Fruit fly (Drosophila melanogaster) whole organism, prepupa: ENCODE data around the gene CG10171.

Experiments
- Blimp-1 ChIP-seq: fragments of 200-800 bp; sonication (Bioruptor generic); optimal IDR thresholded peaks from 3 replicates; lab custom pipeline; 2017; ENCODE audit warnings: missing biosample characterization, missing genetic modification characterization, mild to moderate bottlenecking, moderate library complexity, missing genetic modification reagents
- CG10631 ChIP-seq: fragments of 200-800 bp; sonication (Bioruptor generic); optimal IDR thresholded peaks from 2 replicates; lab custom pipeline; 2016; ENCODE audit warnings: missing biosample characterization, missing genetic modification characterization
- CG10669 ChIP-seq: fragments of 200-800 bp; sonication (Bioruptor generic); optimal IDR thresholded peaks from 3 replicates; lab custom pipeline; 2018; ENCODE audit warnings: missing biosample characterization, mild to moderate bottlenecking, missing genetic modification characterization, moderate library complexity
- CG11294 ChIP-seq: fragments of 200-800 bp; sonication (Bioruptor generic); IDR thresholded peaks from 2 replicates; pipeline ENCODE4 v1.3.6; 2022; ENCODE audit warnings: missing biosample characterization, missing genetic modification characterization
- CG3032 ChIP-seq: fragments of 200-800 bp; optimal IDR thresholded peaks from 2 replicates; lab custom pipeline; 2019; ENCODE audit warnings: missing biosample characterization, mild to moderate bottlenecking, missing genetic modification characterization, moderate library complexity
- CG32006 ChIP-seq: fragments of 200-800 bp; sonication (Bioruptor generic); optimal IDR thresholded peaks from 3 replicates; lab custom pipeline; 2017; ENCODE audit warnings: missing biosample characterization, mild to moderate bottlenecking, missing genetic modification characterization
- CG6163 ChIP-seq: fragments of 200-800 bp; sonication (Bioruptor generic); IDR thresholded peaks from 3 replicates; pipeline ENCODE4 v1.3.6; 2022; ENCODE audit warnings: missing biosample characterization, missing genetic modification characterization
- CG6276 ChIP-seq: fragments of 200-800 bp; sonication (Bioruptor generic); optimal IDR thresholded peaks from 2 replicates; lab custom pipeline; 2017; ENCODE audit warnings: missing biosample characterization, mild to moderate bottlenecking, missing genetic modification characterization
- CG6808 ChIP-seq: fragments of 200-800 bp; sonication (Bioruptor generic); optimal IDR thresholded peaks from 3 replicates; lab custom pipeline; 2017; ENCODE audit warnings: missing biosample characterization, missing genetic modification characterization, mild to moderate bottlenecking, moderate library complexity, missing genetic modification reagents
- CG6854 ChIP-seq: fragments of 200-800 bp; sonication (Bioruptor generic); optimal IDR thresholded peaks from 2 replicates; lab custom pipeline; 2017; ENCODE audit warnings: missing biosample characterization, mild to moderate bottlenecking, missing genetic modification characterization
- CG7368 ChIP-seq: fragments of 200-800 bp; sonication (Bioruptor generic); optimal IDR thresholded peaks from 3 replicates; lab custom pipeline; 2016; ENCODE audit warnings: missing biosample characterization, missing genetic modification characterization
- CG8319 ChIP-seq: fragments of 200-800 bp; sonication (Bioruptor generic); optimal IDR thresholded peaks from 3 replicates; lab custom pipeline; 2016; ENCODE audit warnings: missing biosample characterization, missing genetic modification characterization
- CG8632 ChIP-seq: fragments of 200-800 bp; sonication (Bioruptor generic); optimal IDR thresholded peaks from 3 replicates; lab custom pipeline; 2016; ENCODE audit warnings: missing biosample characterization, missing genetic modification characterization
- Eip75B ChIP-seq: fragments of 200-800 bp; sonication (Bioruptor generic); optimal IDR thresholded peaks from 3 replicates; lab custom pipeline; 2016; ENCODE audit warnings: missing biosample characterization, missing genetic modification characterization
- Eip78C ChIP-seq: fragments of 200-800 bp; sonication (Bioruptor generic); peaks from one replicate; lab custom pipeline; 2016; ENCODE audit warnings: missing biosample characterization, missing genetic modification characterization
- Ets21C ChIP-seq: fragments of 200-800 bp; sonication (Bioruptor generic); optimal IDR thresholded peaks from 3 replicates; lab custom pipeline; 2016; ENCODE audit warnings: missing biosample characterization, missing genetic modification characterization
- Ets96B ChIP-seq: fragments of 200-800 bp; optimal IDR thresholded peaks from 2 replicates; lab custom pipeline; 2019; ENCODE audit warnings: missing biosample characterization, mild to moderate bottlenecking, missing genetic modification characterization, moderate library complexity
- Hr38 ChIP-seq: sonication (Bioruptor generic); optimal IDR thresholded peaks from 2 replicates; lab custom pipeline; 2016; ENCODE audit warnings: missing biosample characterization, missing genetic modification characterization
- Hr39 ChIP-seq: fragments of 200-800 bp; sonication (Bioruptor generic); optimal IDR thresholded peaks from 2 replicates; lab custom pipeline; 2016; ENCODE audit warnings: missing biosample characterization, missing genetic modification characterization
- Lpt ChIP-seq: fragments of 200-800 bp; sonication (Bioruptor generic); optimal IDR thresholded peaks from 3 replicates; lab custom pipeline; 2016; ENCODE audit warnings: missing biosample characterization, missing genetic modification characterization
- OdsH ChIP-seq: fragments of 200-800 bp; sonication (Bioruptor generic); optimal IDR thresholded peaks from 3 replicates; lab custom pipeline; 2016; ENCODE audit warnings: missing biosample characterization, missing genetic modification characterization
- Smox ChIP-seq: fragments of 200-800 bp; sonication (Bioruptor generic); optimal IDR thresholded peaks from 3 replicates; lab custom pipeline; 2016; ENCODE audit warnings: missing biosample characterization, missing genetic modification characterization
- Sox102F ChIP-seq: fragments of 200-800 bp; sonication (Bioruptor generic); optimal IDR thresholded peaks from 2 replicates; lab custom pipeline; 2016; ENCODE audit warnings: missing biosample characterization, mild to moderate bottlenecking, missing genetic modification characterization
- Sox14 ChIP-seq: fragments of 200-800 bp; sonication (Bioruptor generic); optimal IDR thresholded peaks from 3 replicates; lab custom pipeline; 2016; ENCODE audit warnings: missing biosample characterization, missing genetic modification characterization
- Sox15 ChIP-seq: fragments of 200-800 bp; sonication (Bioruptor generic); optimal IDR thresholded peaks from 3 replicates; lab custom pipeline; 2016; ENCODE audit warnings: missing biosample characterization, missing genetic modification characterization
- cyc ChIP-seq: fragments of 200-800 bp; sonication (Bioruptor generic); optimal IDR thresholded peaks from 3 replicates; lab custom pipeline; 2016; ENCODE audit warnings: missing biosample characterization, missing genetic modification characterization
- dac ChIP-seq: fragments of 200-800 bp; sonication (Bioruptor generic); optimal IDR thresholded peaks from 2 replicates; lab custom pipeline; 2017; ENCODE audit warnings: missing biosample characterization, mild to moderate bottlenecking, missing genetic modification characterization
- dsx ChIP-seq: fragments of 200-800 bp; optimal IDR thresholded peaks from 3 replicates; lab custom pipeline; 2019; ENCODE audit warnings: missing biosample characterization, mild to moderate bottlenecking, missing genetic modification characterization, moderate library complexity; ENCODE audit not compliant: poor library complexity, severe bottlenecking
- fd59A ChIP-seq: fragments of 200-800 bp; sonication (Bioruptor generic); optimal IDR thresholded peaks from 2 replicates; lab custom pipeline; 2017; ENCODE audit warnings: missing biosample characterization, mild to moderate bottlenecking, missing genetic modification characterization, missing genetic modification reagents
- lz ChIP-seq: fragments of 200-800 bp; sonication (Bioruptor generic); optimal IDR thresholded peaks from 3 replicates; lab custom pipeline; 2016; ENCODE audit warnings: missing biosample characterization, missing genetic modification characterization
- net ChIP-seq: fragments of 200-800 bp; sonication (Bioruptor generic); optimal IDR thresholded peaks from 3 replicates; lab custom pipeline; 2016; ENCODE audit warnings: missing biosample characterization, missing genetic modification characterization
- spab ChIP-seq: fragments of 200-800 bp; sonication (Bioruptor generic); optimal IDR thresholded peaks from 2 replicates; lab custom pipeline; 2017; ENCODE audit warnings: missing biosample characterization, mild to moderate bottlenecking, missing genetic modification characterization, missing genetic modification reagents
- ss ChIP-seq, 2 experiments: fragments of 200-800 bp; sonication (Bioruptor generic); optimal IDR thresholded peaks; 2 replicates in 1 of 2; 3 replicates in 1 of 2; lab custom pipeline; 2017 to 2018; ENCODE audit warnings: mild to moderate bottlenecking in 2 of 2, missing biosample characterization in 2 of 2, missing genetic modification characterization in 2 of 2, moderate library complexity in 1 of 2
- svp ChIP-seq: fragments of 200-800 bp; sonication (Bioruptor generic); peaks from one replicate; lab custom pipeline; 2016; ENCODE audit warnings: missing biosample characterization, missing genetic modification characterization
- topi ChIP-seq: fragments of 200-800 bp; sonication (Bioruptor generic); optimal IDR thresholded peaks from 3 replicates; lab custom pipeline; 2016; ENCODE audit warnings: missing biosample characterization, missing genetic modification characterization
- vri ChIP-seq: fragments of 200-800 bp; sonication (Bioruptor generic); optimal IDR thresholded peaks from 3 replicates; lab custom pipeline; 2016; ENCODE audit warnings: missing biosample characterization, mild to moderate bottlenecking, missing genetic modification characterization

Gene CG10171

dm6 chr3L:13382061-13382815 is 5.5 kb downstream of the CG10171 start, which contains the start of gene ImpL1:
ImpL1 (plus strand) TSS chr3L:13382765.
- TF ChIP-seq OdsH (GFP tag; lab: Kevin White, UChicago) (no peak), dac (GFP tag; lab: Kevin White, UChicago) (no peak), CG6854 (peak; percentile 45), Eip75B (GFP tag; lab: Kevin White, UChicago) (peak; percentile 20), Smox (GFP tag; lab: Kevin White, UChicago) (no peak), Blimp-1 (GFP tag; lab: Kevin White, UChicago) (peak; percentile 65), Sox14 (GFP tag; lab: Kevin White, UChicago) (no peak), vri (GFP tag; lab: Kevin White, UChicago) (no peak), CG7368 (GFP tag; lab: Kevin White, UChicago) (no peak), Eip78C (peak; percentile 58), dsx (GFP tag; lab: Kevin White, UChicago) (no peak), svp (GFP tag; lab: Kevin White, UChicago) (peak; percentile 92), Sox15 (GFP tag; lab: Kevin White, UChicago) (no peak), CG8632 (no peak), Ets21C (no peak), spab (no peak), CG6276 (GFP tag; lab: Kevin White, UChicago) (no peak), CG11294 (no peak), fd59A (GFP tag; lab: Kevin White, UChicago) (no peak), Sox102F (GFP tag; lab: Kevin White, UChicago) (no peak), Hr38 (no peak), ss (GFP tag; optimal IDR thresholded peaks at IDR 0.05; lab: Kevin White, UChicago) (no peak)

- TF ChIP-seq svp (GFP tag; lab: Kevin White, UChicago): peak; percentile 60
- TF ChIP-seq CG32006 (GFP tag; lab: Kevin White, UChicago): peak; percentile 11
- TF ChIP-seq CG8319 (GFP tag; lab: Kevin White, UChicago): no peak
- no peak for TF ChIP-seq net (GFP tag; lab: Kevin White, UChicago)
- peak; percentile 89 for TF ChIP-seq Blimp-1 (GFP tag; lab: Kevin White, UChicago)
- TF ChIP-seq CG6163: no peak
- peak; percentile 35 for TF ChIP-seq CG6854
- no peak for TF ChIP-seq CG6276 (GFP tag; lab: Kevin White, UChicago)
These were observed 6.5 kb downstream of the CG10171 start, which contains the start of gene CG14107 for dm6 chr3L:13381160-13381559. CG14107 (minus strand) TSS chr3L:13381346.

dm6 chr3L:13378202-13378601 is 9.5 kb downstream of the CG10171 start, which contains the start of gene SNCF:
SNCF (plus strand) TSS chr3L:13378583.
- TF ChIP-seq Ets96B (no peak), topi (GFP tag; lab: Kevin White, UChicago) (no peak), Smox (GFP tag; lab: Kevin White, UChicago) (no peak), Sox15 (GFP tag; lab: Kevin White, UChicago) (no peak), Hr39 (GFP tag; lab: Kevin White, UChicago) (no peak), lz (GFP tag; lab: Kevin White, UChicago) (no peak), cyc (GFP tag; lab: Kevin White, UChicago) (no peak), CG11294 (no peak), CG8632 (no peak), svp (GFP tag; lab: Kevin White, UChicago) (no peak), Lpt (GFP tag; lab: Kevin White, UChicago) (no peak), CG6808 (GFP tag; lab: Kevin White, UChicago) (no peak), CG8319 (GFP tag; lab: Kevin White, UChicago) (no peak), OdsH (GFP tag; lab: Kevin White, UChicago) (no peak), CG3032 (no peak), CG10631 (no peak), vri (GFP tag; lab: Kevin White, UChicago) (no peak), CG10669 (GFP tag; lab: Kevin White, UChicago) (no peak)
